Worm (Caenorhabditis elegans) whole organism, early embryonic: Measurements from ENCODE around the gene Y54F10AM.8.

Experiments used
- B0310.2 ChIP-seq: sonication (generic microtip); optimal IDR thresholded peaks from 2 replicates; lab custom pipeline; 2016; ENCODE audit warnings: mild to moderate bottlenecking, missing genetic modification characterization, missing compliant biosample characterization
- F13C5.2 ChIP-seq: sonication (generic microtip); optimal IDR thresholded peaks from 2 replicates; lab custom pipeline; 2017; ENCODE audit warnings: mild to moderate bottlenecking, missing genetic modification characterization, inconsistent platforms, missing compliant biosample characterization
- aly-1 ChIP-seq: sonication (generic microtip); optimal IDR thresholded peaks from 2 replicates; lab custom pipeline; 2016; ENCODE audit warnings: missing genetic modification characterization, missing compliant biosample characterization
- ama-1 ChIP-seq: fragments of 150-350 bp; optimal IDR thresholded peaks from 2 replicates; lab custom pipeline; 2014
- ceh-13 ChIP-seq: fragments of 200-800 bp; sonication (Bioruptor generic); optimal IDR thresholded peaks from 2 replicates; lab custom pipeline; 2018; ENCODE audit warnings: mild to moderate bottlenecking, missing genetic modification characterization, missing compliant biosample characterization
- ceh-36 ChIP-seq: sonication (generic microtip); optimal IDR thresholded peaks from 2 replicates; lab custom pipeline; 2016; ENCODE audit warnings: missing genetic modification characterization, inconsistent platforms, missing compliant biosample characterization
- ets-7 ChIP-seq: sonication (generic microtip); optimal IDR thresholded peaks from 2 replicates; lab custom pipeline; 2016; ENCODE audit warnings: missing genotype, missing genetic modification characterization, missing compliant biosample characterization
- flt-1 ChIP-seq: fragments of 200-800 bp; sonication (Bioruptor generic); IDR thresholded peaks from 2 replicates; pipeline ENCODE4 v1.3.6; 2022; ENCODE audit warnings: missing genetic modification characterization, missing compliant biosample characterization
- hmbx-1 ChIP-seq: sonication (generic microtip); optimal IDR thresholded peaks from 2 replicates; lab custom pipeline; 2016; ENCODE audit warnings: mild to moderate bottlenecking, missing genetic modification characterization, missing compliant biosample characterization
- hmg-4 ChIP-seq: fragments of 200-800 bp; sonication (Bioruptor generic); optimal IDR thresholded peaks from 2 replicates; lab custom pipeline; 2018; ENCODE audit warnings: mild to moderate bottlenecking, missing genetic modification characterization, missing compliant biosample characterization
- hnd-1 ChIP-seq: sonication (generic microtip); optimal IDR thresholded peaks from 2 replicates; lab custom pipeline; 2016; ENCODE audit warnings: missing genetic modification characterization, missing compliant biosample characterization
- pes-1 ChIP-seq: fragments of 200-800 bp; sonication (Bioruptor generic); IDR thresholded peaks from 2 replicates; pipeline ENCODE4 v1.3.6; 2022; ENCODE audit warnings: missing genetic modification reagents, missing genetic modification characterization, missing compliant biosample characterization
- scrt-1 ChIP-seq: fragments of 200-800 bp; sonication (Bioruptor generic); IDR thresholded peaks from 2 replicates; pipeline ENCODE4 v1.3.6; 2022; ENCODE audit warnings: missing genetic modification characterization, missing compliant biosample characterization
- sea-1 ChIP-seq: fragments of 200-800 bp; sonication (Bioruptor generic); conservative IDR thresholded peaks from 2 replicates; pipeline ENCODE4 v1.3.6; 2022; ENCODE audit warnings: missing genetic modification characterization, missing compliant biosample characterization
- tbx-11 ChIP-seq: fragments of 200-800 bp; sonication (Bioruptor generic); IDR thresholded peaks from 2 replicates; pipeline ENCODE4 v1.3.6; 2022; ENCODE audit warnings: missing genetic modification characterization, missing compliant biosample characterization
- tbx-37 ChIP-seq: fragments of 200-800 bp; sonication (Bioruptor generic); conservative IDR thresholded peaks from 2 replicates; pipeline ENCODE4 v1.3.6; 2022; ENCODE audit warnings: missing genetic modification reagents, missing genetic modification characterization, missing compliant biosample characterization
- tra-4 ChIP-seq: sonication (generic microtip); optimal IDR thresholded peaks from 2 replicates; lab custom pipeline; 2017; ENCODE audit warnings: missing genetic modification characterization, missing compliant biosample characterization

The Y54F10AM.8 gene

DNA sequence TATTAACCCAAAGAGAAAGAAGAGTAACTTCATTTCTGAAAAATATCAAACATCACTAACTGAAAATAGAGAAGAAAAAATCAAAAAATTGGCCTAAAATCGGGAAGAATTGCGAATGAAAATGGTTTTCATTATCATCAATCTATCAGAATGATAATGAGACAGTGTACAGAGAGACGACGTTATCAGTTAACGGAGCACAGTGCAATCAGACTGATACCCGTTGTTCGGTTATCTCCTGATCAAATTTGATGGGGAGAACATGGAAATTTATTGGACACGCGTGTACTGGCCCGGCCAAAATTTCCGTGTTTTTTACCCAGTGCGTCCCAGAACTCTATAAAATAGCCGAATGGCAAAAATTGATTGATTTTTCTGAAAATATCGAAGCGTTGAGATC is at the start of gene Y54F10AM.8:
TSS of gene Y54F10AM.8 (minus strand) at position 35 of the 400 bp plus-strand sequence.
- no peak for TF ChIP-seq aly-1 (tag; lab: Kevin White, UChicago)
- no peak for TF ChIP-seq hnd-1 (tag; lab: Kevin White, UChicago)
- no peak for TF ChIP-seq tbx-37 (GFP tag; lab: Robert Waterston, UW)
- no peak for TF ChIP-seq sea-1 (GFP tag; lab: Robert Waterston, UW)

DNA sequence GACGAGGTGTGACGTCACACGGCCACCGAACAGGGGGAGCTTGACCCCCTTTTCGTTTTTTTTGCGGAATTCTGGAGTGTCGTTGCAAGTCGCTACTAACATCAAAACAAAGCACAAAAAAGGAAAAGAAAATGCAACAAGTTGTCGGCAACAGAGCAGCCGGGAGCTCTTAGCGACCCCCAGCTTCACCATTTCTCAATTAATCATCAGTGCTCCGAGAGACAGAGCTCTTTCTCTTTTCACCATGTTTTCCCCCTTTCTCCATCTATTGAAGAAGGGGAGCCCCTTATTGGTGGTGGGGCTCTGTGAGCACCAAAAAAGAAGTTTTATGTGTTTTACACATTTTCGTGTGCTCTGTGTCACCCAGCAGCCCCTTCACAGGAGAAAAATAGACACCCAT is 45.8 kb upstream of the Y54F10AM.8 start:
- TF ChIP-seq pes-1 (GFP tag; lab: Robert Waterston, UW): no peak
- no peak for TF ChIP-seq ceh-13 (GFP tag; lab: Kevin White, UChicago)
- no peak for TF ChIP-seq sea-1 (GFP tag; lab: Robert Waterston, UW)

DNA sequence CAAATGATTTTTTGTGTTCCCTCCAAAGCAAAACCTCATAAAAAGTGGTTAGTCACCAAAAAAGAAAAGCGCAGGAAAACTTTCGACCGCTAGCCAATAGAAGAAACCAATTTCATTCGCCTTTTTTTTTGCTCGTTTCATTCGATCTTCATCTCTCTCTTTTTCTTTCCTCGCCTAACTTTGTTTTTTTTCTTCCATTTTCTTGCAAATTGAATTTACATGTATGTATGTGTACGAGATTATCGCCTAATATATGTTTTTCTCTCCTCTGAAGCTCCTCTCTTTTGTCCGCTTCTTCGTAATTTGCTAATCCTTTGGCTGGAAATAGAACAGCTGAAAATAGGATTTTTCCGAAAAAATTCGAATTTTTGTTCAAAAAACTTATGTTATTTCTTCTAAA is 44.6 kb upstream of the Y54F10AM.8 start:
- TF ChIP-seq tbx-11 (GFP tag; lab: Robert Waterston, UW) (no peak), ceh-13 (GFP tag; lab: Kevin White, UChicago) (no peak), hmbx-1 (no peak), tbx-37 (GFP tag; lab: Robert Waterston, UW) (no peak), hnd-1 (tag; lab: Kevin White, UChicago) (no peak), ets-7 (tag; lab: Kevin White, UChicago) (no peak), hmg-4 (GFP tag; lab: Kevin White, UChicago) (no peak), sea-1 (GFP tag; lab: Robert Waterston, UW) (no peak), ceh-36 (tag; lab: Kevin White, UChicago) (no peak), F13C5.2 (tag; lab: Kevin White, UChicago) (no peak), pes-1 (GFP tag; lab: Robert Waterston, UW) (no peak), aly-1 (tag; lab: Kevin White, UChicago) (no peak)

DNA sequence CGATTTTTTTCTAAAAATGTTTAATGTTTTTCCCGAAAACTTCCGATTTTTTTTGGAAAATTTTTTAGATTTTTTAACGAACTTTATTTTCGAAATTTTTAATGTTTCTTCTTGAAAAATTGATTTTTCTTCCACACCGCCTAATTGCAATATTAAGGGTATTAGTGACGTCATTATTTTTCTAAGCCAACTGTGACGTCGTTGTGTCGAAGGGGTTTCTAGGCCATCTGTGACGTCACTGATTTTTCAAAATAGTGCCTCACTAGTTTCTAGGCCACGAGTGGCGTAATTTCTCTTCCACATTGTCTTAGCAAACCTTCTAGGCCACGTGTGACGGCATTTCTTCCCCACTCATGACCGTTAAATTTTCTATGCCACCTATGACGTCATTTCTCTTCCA is 44.2 kb upstream of the Y54F10AM.8 start:
- TF ChIP-seq hmg-4 (GFP tag; lab: Kevin White, UChicago) (no peak), hmbx-1 (no peak), pes-1 (GFP tag; lab: Robert Waterston, UW) (no peak), flt-1 (GFP tag; lab: Robert Waterston, UW) (no peak), B0310.2 (tag; lab: Kevin White, UChicago) (no peak), tbx-11 (GFP tag; lab: Robert Waterston, UW) (no peak), aly-1 (tag; lab: Kevin White, UChicago) (no peak), ama-1 (lab: Kevin White, UChicago) (no peak), sea-1 (GFP tag; lab: Robert Waterston, UW) (no peak), ceh-36 (tag; lab: Kevin White, UChicago) (no peak), ets-7 (tag; lab: Kevin White, UChicago) (no peak), ceh-13 (GFP tag; lab: Kevin White, UChicago) (no peak)

DNA sequence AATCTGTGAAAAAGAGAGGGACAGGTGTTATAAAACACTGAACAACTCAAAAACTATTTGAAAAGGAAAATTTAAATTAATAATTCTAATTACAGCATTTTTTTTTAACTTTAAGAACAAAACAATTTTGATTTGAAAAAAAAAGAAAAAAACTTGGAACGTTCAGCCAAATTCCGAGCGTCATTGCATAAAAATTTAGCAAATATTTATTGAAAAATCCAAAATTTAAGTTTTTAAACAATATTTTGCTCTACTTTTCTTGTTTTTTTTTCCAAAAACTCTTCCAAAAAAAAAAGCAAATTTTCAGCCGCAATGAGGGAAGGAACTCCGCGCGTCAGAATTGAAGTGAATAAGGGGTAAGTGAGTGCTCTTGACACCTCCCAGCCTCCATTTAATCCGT is 41.8 kb upstream of the Y54F10AM.8 start, which contains the start of gene feh-1:
TSS of gene feh-1 (plus strand) at position 301 of the 400 bp plus-strand sequence.
- TF ChIP-seq B0310.2 (tag; lab: Kevin White, UChicago) (no peak), pes-1 (GFP tag; lab: Robert Waterston, UW) (no peak), tbx-11 (GFP tag; lab: Robert Waterston, UW) (no peak), ceh-36 (tag; lab: Kevin White, UChicago) (no peak), ets-7 (tag; lab: Kevin White, UChicago) (no peak), tra-4 (tag; lab: Kevin White, UChicago) (no peak), hmbx-1 (no peak)

DNA sequence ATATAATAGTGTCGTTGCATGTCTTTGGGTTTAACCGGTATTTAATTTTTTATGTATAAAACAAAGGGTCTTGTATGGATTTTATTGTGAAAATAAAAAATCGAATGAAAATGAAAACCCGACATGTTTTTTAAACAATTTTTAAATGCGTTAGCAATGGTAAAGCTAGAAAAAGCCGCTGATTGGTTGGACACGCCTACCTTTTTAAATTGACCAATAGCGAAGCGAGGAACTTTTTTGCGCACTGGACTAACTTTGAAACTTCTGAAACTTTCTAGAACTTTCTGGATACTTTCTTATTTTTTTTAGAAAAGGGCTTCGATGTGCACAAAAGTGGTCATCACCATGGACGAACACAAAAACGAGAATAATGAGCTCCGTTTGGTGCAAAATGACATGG is 38.5 kb upstream of the Y54F10AM.8 start:
- TF ChIP-seq hnd-1 (tag; lab: Kevin White, UChicago) (no peak), hmg-4 (GFP tag; lab: Kevin White, UChicago) (no peak), sea-1 (GFP tag; lab: Robert Waterston, UW) (no peak), tbx-11 (GFP tag; lab: Robert Waterston, UW) (no peak), aly-1 (tag; lab: Kevin White, UChicago) (no peak)

DNA sequence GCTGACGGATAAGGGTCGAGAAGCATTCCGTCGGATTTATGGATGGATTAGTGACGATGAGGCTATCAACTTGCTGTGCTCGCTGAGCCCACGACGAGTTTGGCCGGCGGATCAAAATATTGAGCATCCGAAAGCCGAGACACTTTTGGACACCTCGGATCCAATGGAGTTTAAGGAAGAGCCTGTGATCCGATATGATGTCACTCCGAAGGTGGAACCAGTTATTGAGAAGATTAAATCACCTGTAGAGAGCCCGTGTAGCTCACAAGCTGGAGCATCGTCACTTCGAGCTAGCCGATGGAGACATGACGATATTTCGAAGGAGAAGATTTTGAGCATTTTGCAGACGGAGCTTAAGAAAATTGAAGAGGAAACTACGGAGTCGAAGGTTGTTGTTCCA is 32.7 kb upstream of the Y54F10AM.8 start:
- TF ChIP-seq tbx-37 (GFP tag; lab: Robert Waterston, UW) (no peak), pes-1 (GFP tag; lab: Robert Waterston, UW) (no peak), flt-1 (GFP tag; lab: Robert Waterston, UW) (no peak), hmbx-1 (no peak), scrt-1 (GFP tag; lab: Robert Waterston, UW) (no peak), tra-4 (tag; lab: Kevin White, UChicago) (no peak), hmg-4 (GFP tag; lab: Kevin White, UChicago) (no peak), hnd-1 (tag; lab: Kevin White, UChicago) (no peak), ceh-13 (GFP tag; lab: Kevin White, UChicago) (no peak)

DNA sequence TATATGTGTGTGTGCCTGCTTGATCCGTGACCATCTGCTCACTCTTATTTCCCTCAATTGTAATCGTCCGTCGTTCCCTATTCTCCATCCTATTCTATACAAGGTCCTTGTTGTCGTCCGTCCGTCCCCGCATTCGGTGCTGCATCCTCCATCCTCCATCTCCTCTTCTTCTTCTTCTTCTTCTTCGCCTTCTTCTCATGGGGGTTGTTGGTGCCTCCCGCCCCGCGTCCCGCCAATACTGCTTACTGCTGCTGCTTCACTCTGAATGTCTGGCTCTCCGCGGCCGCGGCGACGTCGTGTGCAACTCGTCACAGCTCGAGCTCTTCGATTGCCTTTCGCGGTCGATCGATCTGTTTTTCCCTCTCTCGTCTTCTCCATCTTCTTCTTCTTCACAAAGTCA is 27.4 kb upstream of the Y54F10AM.8 start:
- TF ChIP-seq ceh-13 (GFP tag; lab: Kevin White, UChicago) (no peak), sea-1 (GFP tag; lab: Robert Waterston, UW) (no peak), ets-7 (tag; lab: Kevin White, UChicago) (no peak), scrt-1 (GFP tag; lab: Robert Waterston, UW) (no peak)
